Fruit fly (Drosophila melanogaster) whole organism, wandering third instar larva: ENCODE measurements around the gene fan.

ENCODE experiments used
- Abd-B ChIP-seq: fragments of >200 bp; optimal IDR thresholded peaks from 2 replicates; lab custom pipeline; 2017; ENCODE audit warnings: missing biosample characterization, missing genetic modification characterization
- CG32264 ChIP-seq: fragments of 200-800 bp; sonication (Bioruptor generic); optimal IDR thresholded peaks from 2 replicates; lab custom pipeline; 2016; ENCODE audit warnings: missing biosample characterization, missing genetic modification characterization
- CG9705 ChIP-seq: fragments of 200-800 bp; sonication (Bioruptor generic); optimal IDR thresholded peaks from 2 replicates; lab custom pipeline; 2018; ENCODE audit warnings: missing biosample characterization, mild to moderate bottlenecking, missing genetic modification characterization
- CrebA ChIP-seq: fragments of 200-800 bp; sonication (Bioruptor generic); optimal IDR thresholded peaks from 2 replicates; lab custom pipeline; 2016; ENCODE audit warnings: missing biosample characterization, mild to moderate bottlenecking, missing genetic modification characterization, borderline replicate concordance
- Dfd ChIP-seq: fragments of >200 bp; optimal IDR thresholded peaks from 2 replicates; lab custom pipeline; 2017; ENCODE audit warnings: missing biosample characterization, missing genetic modification characterization
- Dif ChIP-seq: fragments of 200-275, 200-300 bp; sonication (Bioruptor generic); optimal IDR thresholded peaks from 2 replicates; lab custom pipeline; 2018; ENCODE audit warnings: missing biosample characterization, missing genetic modification characterization; ENCODE audit not compliant: partially characterized antibody
- GATAd ChIP-seq: sonication (Bioruptor generic); optimal IDR thresholded peaks from 2 replicates; lab custom pipeline; 2016; ENCODE audit warnings: missing biosample characterization, missing genetic modification characterization
- HLH106 ChIP-seq: fragments of 200-800 bp; optimal IDR thresholded peaks from 3 replicates; lab custom pipeline; 2019; ENCODE audit warnings: missing biosample characterization, mild to moderate bottlenecking, missing genetic modification characterization, moderate library complexity
- Hnf4 ChIP-seq: fragments of 200-800 bp; sonication (Bioruptor generic); optimal IDR thresholded peaks from 2 replicates; lab custom pipeline; 2016; ENCODE audit warnings: missing biosample characterization, mild to moderate bottlenecking, missing genetic modification characterization
- Hr78 ChIP-seq: fragments of >200 bp; optimal IDR thresholded peaks from 2 replicates; lab custom pipeline; 2017; ENCODE audit warnings: missing biosample characterization, missing genetic modification characterization
- Hr83 ChIP-seq: fragments of 200-300 bp; sonication (Bioruptor generic); optimal IDR thresholded peaks from 2 replicates; lab custom pipeline; 2016; ENCODE audit warnings: missing biosample characterization, mild to moderate bottlenecking, missing genetic modification characterization, moderate library complexity; ENCODE audit not compliant: poor library complexity, severe bottlenecking
- Jra ChIP-seq: sonication (Bioruptor generic); optimal IDR thresholded peaks from 2 replicates; lab custom pipeline; 2016; ENCODE audit warnings: missing biosample characterization, missing genetic modification characterization
- Mio ChIP-seq: sonication (Bioruptor generic); optimal IDR thresholded peaks from 2 replicates; lab custom pipeline; 2016; ENCODE audit warnings: missing biosample characterization, missing genetic modification characterization
- Myc ChIP-seq: fragments of >200 bp; optimal IDR thresholded peaks from 2 replicates; lab custom pipeline; 2017
- N ChIP-seq: fragments of >200 bp; optimal IDR thresholded peaks from 2 replicates; lab custom pipeline; 2018; ENCODE audit warnings: missing biosample characterization, missing external identifiers, missing genetic modification characterization
- OdsH ChIP-seq: fragments of 200-800 bp; sonication (Bioruptor generic); optimal IDR thresholded peaks from 2 replicates; lab custom pipeline; 2016; ENCODE audit warnings: missing biosample characterization, mild to moderate bottlenecking, missing genetic modification characterization
- Rel ChIP-seq, 2 experiments: fragments of 200-800 bp; sonication (Bioruptor generic) in 1 of 2; optimal IDR thresholded peaks; 2 replicates in 1 of 2; 3 replicates in 1 of 2; lab custom pipeline; 2016 to 2019; ENCODE audit warnings: mild to moderate bottlenecking in 2 of 2, missing biosample characterization in 2 of 2, missing genetic modification characterization in 2 of 2, moderate library complexity in 1 of 2
- Sp1 ChIP-seq: fragments of 200-800 bp; sonication (Bioruptor generic); optimal IDR thresholded peaks from 3 replicates; lab custom pipeline; 2019; ENCODE audit warnings: missing biosample characterization, mild to moderate bottlenecking, missing genetic modification characterization, moderate library complexity
- Vsx2 ChIP-seq: fragments of 200-300, 225-300 bp; sonication (Bioruptor generic); optimal IDR thresholded peaks from 2 replicates; lab custom pipeline; 2018; ENCODE audit warnings: missing biosample characterization, missing genetic modification characterization; ENCODE audit not compliant: partially characterized antibody
- br ChIP-seq: fragments of 200-800 bp; sonication (Bioruptor generic); optimal IDR thresholded peaks from 2 replicates; lab custom pipeline; 2016; ENCODE audit warnings: missing biosample characterization, missing genetic modification characterization
- brk ChIP-seq: fragments of 200-800 bp; sonication (Bioruptor generic); optimal IDR thresholded peaks from 2 replicates; lab custom pipeline; 2016; ENCODE audit warnings: missing biosample characterization, mild to moderate bottlenecking, missing genetic modification characterization
- dl ChIP-seq, 2 experiments: fragments of 175-275, 200-275 bp in 1 of 2; fragments of 200-275 bp in 1 of 2; sonication (Bioruptor generic); optimal IDR thresholded peaks; lab custom pipeline; 2018; ENCODE audit warnings: mild to moderate bottlenecking in 2 of 2, missing biosample characterization in 2 of 2, missing genetic modification characterization in 2 of 2, moderate library complexity in 2 of 2; ENCODE audit not compliant: partially characterized antibody in 2 of 2, insufficient read depth in 1 of 2
- dmrt93B ChIP-seq: fragments of 200-800 bp; sonication (Bioruptor generic); optimal IDR thresholded peaks from 2 replicates; lab custom pipeline; 2018; ENCODE audit warnings: missing biosample characterization, mild to moderate bottlenecking, missing genetic modification characterization
- dsf ChIP-seq: sonication (Bioruptor generic); optimal IDR thresholded peaks from 2 replicates; lab custom pipeline; 2016; ENCODE audit warnings: missing biosample characterization, missing genetic modification characterization, borderline replicate concordance
- ey ChIP-seq: fragments of 200-800 bp; sonication (Bioruptor generic); optimal IDR thresholded peaks from 2 replicates; lab custom pipeline; 2016; ENCODE audit warnings: missing biosample characterization, missing genetic modification characterization
- foxo ChIP-seq, 2 experiments: fragments of 200-800 bp; sonication (Bioruptor generic); optimal IDR thresholded peaks; 2 replicates in 1 of 2; 3 replicates in 1 of 2; lab custom pipeline; 2016 to 2017; ENCODE audit warnings: missing biosample characterization in 2 of 2, missing genetic modification characterization in 2 of 2
- fru ChIP-seq: fragments of 200-800 bp; sonication (Bioruptor generic); optimal IDR thresholded peaks from 3 replicates; lab custom pipeline; 2016; ENCODE audit warnings: missing biosample characterization, mild to moderate bottlenecking, missing genetic modification characterization
- h ChIP-seq: fragments of 200-800 bp; sonication (Bioruptor generic); optimal IDR thresholded peaks from 3 replicates; lab custom pipeline; 2016; ENCODE audit warnings: missing biosample characterization, mild to moderate bottlenecking, missing genetic modification characterization
- jim ChIP-seq: fragments of 175-275, 200-325 bp; sonication (Bioruptor generic); optimal IDR thresholded peaks from 2 replicates; lab custom pipeline; 2016; ENCODE audit warnings: missing biosample characterization, mild to moderate bottlenecking, missing genetic modification characterization
- lola ChIP-seq: fragments of >200 bp; optimal IDR thresholded peaks from 2 replicates; lab custom pipeline; 2017; ENCODE audit warnings: missing biosample characterization, missing genetic modification characterization
- pan ChIP-seq: fragments of >200 bp; optimal IDR thresholded peaks from 2 replicates; lab custom pipeline; 2017
- psq ChIP-seq: fragments of 200-800 bp; sonication (Bioruptor generic); optimal IDR thresholded peaks from 3 replicates; lab custom pipeline; 2017; ENCODE audit warnings: missing biosample characterization, mild to moderate bottlenecking, missing genetic modification characterization, moderate library complexity
- rgr ChIP-seq: fragments of 200-800 bp; sonication (Bioruptor generic); optimal IDR thresholded peaks from 3 replicates; lab custom pipeline; 2016; ENCODE audit warnings: missing biosample characterization, mild to moderate bottlenecking, missing genetic modification characterization
- sage ChIP-seq: fragments of 200-800 bp; sonication (Bioruptor generic); optimal IDR thresholded peaks from 2 replicates; lab custom pipeline; 2016; ENCODE audit warnings: missing biosample characterization, mild to moderate bottlenecking, missing genetic modification characterization
- sv ChIP-seq: fragments of 200-800 bp; sonication (Bioruptor generic); optimal IDR thresholded peaks from 3 replicates; lab custom pipeline; 2016; ENCODE audit warnings: missing biosample characterization, missing genetic modification characterization
- tai ChIP-seq: sonication (Bioruptor generic); optimal IDR thresholded peaks from 2 replicates; lab custom pipeline; 2016; ENCODE audit warnings: missing biosample characterization, missing genetic modification characterization
- usp ChIP-seq: fragments of >200 bp; optimal IDR thresholded peaks from 2 replicates; lab custom pipeline; 2017; ENCODE audit warnings: missing biosample characterization, missing genetic modification characterization
- woc ChIP-seq: sonication (Bioruptor generic); optimal IDR thresholded peaks from 2 replicates; lab custom pipeline; 2016; ENCODE audit warnings: missing biosample characterization, mild to moderate bottlenecking, missing genetic modification characterization

The fan gene

dm6 chr3L:8150812-8151211 lies 41.9 kb downstream of the fan start:
- TF ChIP-seq tai = no peak
- peak; percentile 23 for TF ChIP-seq HLH106 (tag; lab: Kevin White, UChicago)

dm6 chr3L:8151727-8152199 lies 42.8 kb downstream of the fan start, which contains the start of gene CG13676:
Gene CG13676, minus strand, starts transcription at chr3L:8151813.
- no peak for TF ChIP-seq Jra (GFP tag; lab: Kevin White, UChicago)
- no peak for TF ChIP-seq Mio
- no peak for TF ChIP-seq usp (GFP tag; lab: Kevin White, UChicago)
- no peak for TF ChIP-seq Hr78 (GFP tag; lab: Kevin White, UChicago)
- TF ChIP-seq sv (GFP tag; lab: Kevin White, UChicago) = no peak
- no peak for TF ChIP-seq fru (GFP tag; lab: Kevin White, UChicago)
- no peak for TF ChIP-seq ey (GFP tag; lab: Kevin White, UChicago)
- peak; percentile 76 for TF ChIP-seq Rel (GFP tag; optimal IDR thresholded peaks at IDR 0.05; lab: Kevin White, UChicago)
- TF ChIP-seq Rel (tag; optimal IDR thresholded peaks at IDR 0.05; lab: Kevin White, UChicago) = no peak
- no peak for TF ChIP-seq Dfd (GFP tag; lab: Kevin White, UChicago)
- no peak for TF ChIP-seq CG9705
- no peak for TF ChIP-seq dsf (GFP tag; lab: Kevin White, UChicago)
- TF ChIP-seq psq (GFP tag; lab: Kevin White, UChicago) = no peak
- TF ChIP-seq CrebA (GFP tag; lab: Kevin White, UChicago) = peak; percentile 20
- TF ChIP-seq Abd-B (GFP tag; lab: Kevin White, UChicago) = no peak
- TF ChIP-seq N = no peak
- no peak for TF ChIP-seq OdsH (GFP tag; lab: Kevin White, UChicago)
- TF ChIP-seq woc (GFP tag; lab: Kevin White, UChicago) = no peak
- TF ChIP-seq pan = no peak
- no peak for TF ChIP-seq GATAd (GFP tag; lab: Kevin White, UChicago)
- peak; percentile 44 for TF ChIP-seq Dif (GFP tag; lab: Kevin White, UChicago)
- no peak for TF ChIP-seq HLH106 (tag; lab: Kevin White, UChicago)
- TF ChIP-seq brk = no peak
- TF ChIP-seq lola (GFP tag; lab: Kevin White, UChicago) = no peak
- TF ChIP-seq Myc = no peak
- TF ChIP-seq br = no peak
- peak; percentile 79 to 83 for TF ChIP-seq dl (GFP tag; optimal IDR thresholded peaks at IDR 0.05; lab: Kevin White, UChicago; ENCODE audit: insufficient read depth in 1 of 2, partially characterized antibody in 2 of 2)
- TF ChIP-seq sage (GFP tag; lab: Kevin White, UChicago) = no peak
- TF ChIP-seq Hr83 (GFP tag; lab: Kevin White, UChicago) = no peak
- TF ChIP-seq foxo (GFP tag; optimal IDR thresholded peaks at IDR 0.05; lab: Kevin White, UChicago) = no peak
- TF ChIP-seq Sp1 (GFP tag; lab: Kevin White, UChicago) = peak; percentile 6
- TF ChIP-seq Vsx2 (GFP tag; lab: Kevin White, UChicago) = peak; percentile 67
- no peak for TF ChIP-seq dmrt93B (GFP tag; lab: Kevin White, UChicago)
- no peak for TF ChIP-seq rgr (GFP tag; lab: Kevin White, UChicago)
- TF ChIP-seq Hnf4 = no peak
- TF ChIP-seq jim = no peak
- TF ChIP-seq h = no peak
- TF ChIP-seq CG32264 (GFP tag; lab: Kevin White, UChicago) = no peak
- TF ChIP-seq tai = no peak
- TF ChIP-seq, all 38 proteins: peak for 6
